Worm (Caenorhabditis elegans): Measurements from ENCODE around the gene F09B12.5.

Gene F09B12.5

DNA sequence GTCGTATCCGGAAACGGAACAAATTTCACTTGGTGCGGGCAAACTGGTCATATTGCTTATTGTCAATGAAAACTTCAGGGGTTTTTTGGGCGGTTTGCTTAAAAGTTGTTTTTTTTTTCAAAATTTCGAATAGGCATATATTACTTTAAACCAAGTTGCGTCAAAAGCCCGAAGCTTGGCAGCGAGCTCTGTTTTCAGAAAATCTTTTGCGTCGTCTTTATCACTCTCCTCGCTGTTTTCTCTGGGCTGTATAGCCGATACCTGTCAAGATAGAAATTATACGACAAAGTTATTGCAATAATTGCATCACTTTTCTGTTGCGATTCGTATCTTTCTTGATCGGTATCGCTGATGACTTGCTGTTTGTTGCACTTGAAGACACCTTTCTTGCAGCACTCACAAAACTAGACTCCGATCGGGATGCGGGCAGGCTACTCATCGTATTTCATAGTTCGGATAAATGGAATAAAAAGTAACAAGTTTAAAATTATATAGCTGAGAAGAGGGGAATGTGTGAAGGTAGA lies 8.4 kb upstream of the F09B12.5 start, which contains the start of the genes H40L08.3 and H40L08.9:
Gene H40L08.3, minus strand, starts transcription at position 51 of the 524 bp plus-strand sequence.
Gene H40L08.9, minus strand, starts transcription at position 439 of the 524 bp plus-strand sequence.
- no peak for TF ChIP-seq nhr-11 (tag; optimal IDR thresholded peaks at IDR 0.05)
- TF ChIP-seq nhr-111 (GFP tag; optimal IDR thresholded peaks at IDR 0.05), result no peak
- no peak for TF ChIP-seq R02D3.7 (tag; optimal IDR thresholded peaks at IDR 0.05)
- no peak for TF ChIP-seq daf-16 (GFP tag; optimal IDR thresholded peaks at IDR 0.05)
- no peak for TF ChIP-seq daf-16 (tag; optimal IDR thresholded peaks at IDR 0.05)
- TF ChIP-seq hlh-30 (tag; optimal IDR thresholded peaks at IDR 0.05; ENCODE audit: insufficient read depth), result no peak
- TF ChIP-seq lsy-2 (tag; optimal IDR thresholded peaks at IDR 0.05), result no peak
- peak; percentile 56 for TF ChIP-seq nhr-25 (tag; optimal IDR thresholded peaks at IDR 0.05; ENCODE audit: borderline replicate concordance, insufficient read depth)
- no peak for TF ChIP-seq zfp-3 (GFP tag; conservative IDR thresholded peaks at IDR 0.05)
- TF ChIP-seq nhr-77 (tag; optimal IDR thresholded peaks at IDR 0.05), result no peak
- TF ChIP-seq Y75B8A.6 (GFP tag; IDR thresholded peaks at IDR 0.05), result 0 out of 2 replicates have a peak, but pooled peaks have one; percentile 4
- peak in 1 of 2 experiments; percentile 97 for TF ChIP-seq unc-62 (GFP tag; optimal IDR thresholded peaks at IDR 0.05 in 1 of 2)
- no peak for TF ChIP-seq unc-62 (tag; optimal IDR thresholded peaks at IDR 0.05)
- no peak for TF ChIP-seq cey-2 (tag; optimal IDR thresholded peaks at IDR 0.05; ENCODE audit: borderline replicate concordance, insufficient read depth)
- TF ChIP-seq nhr-102 (tag; optimal IDR thresholded peaks at IDR 0.05), result peak; percentile 30
- TF ChIP-seq pqm-1 (tag; optimal IDR thresholded peaks at IDR 0.05), result no peak
- TF ChIP-seq nhr-28 (tag; optimal IDR thresholded peaks at IDR 0.05), result peak; percentile 9
- no peak for TF ChIP-seq madf-9 (GFP tag; conservative IDR thresholded peaks at IDR 0.05)
- no peak for TF ChIP-seq skn-1 (tag; optimal IDR thresholded peaks at IDR 0.05)
- TF ChIP-seq ceh-28 (tag; optimal IDR thresholded peaks at IDR 0.05), result no peak
- no peak for TF ChIP-seq nhr-42 (GFP tag; IDR thresholded peaks at IDR 0.05)
- TF ChIP-seq gei-8 (GFP tag; optimal IDR thresholded peaks at IDR 0.05), result no peak
- TF ChIP-seq T26A8.4 (GFP tag; IDR thresholded peaks at IDR 0.05), result peak; percentile 72
- no peak for TF ChIP-seq ceh-82 (tag; optimal IDR thresholded peaks at IDR 0.05)
- TF ChIP-seq F26F4.8 (GFP tag; conservative IDR thresholded peaks at IDR 0.05), result no peak
- TF ChIP-seq aly-2 (tag; optimal IDR thresholded peaks at IDR 0.05), result no peak
- no peak for TF ChIP-seq mxl-3 (GFP tag; optimal IDR thresholded peaks at IDR 0.05)
- TF ChIP-seq hif-1 (tag; optimal IDR thresholded peaks at IDR 0.05), result no peak
- TF ChIP-seq ctbp-1 (GFP tag; IDR thresholded peaks at IDR 0.05), result no peak
- no peak for TF ChIP-seq aha-1 (tag)
- no peak for TF ChIP-seq lim-7 (GFP tag; IDR thresholded peaks at IDR 0.05)
- no peak for TF ChIP-seq Y5F2A.4 (GFP tag; optimal IDR thresholded peaks at IDR 0.05)
- peak; percentile 57 for TF ChIP-seq sdz-12 (GFP tag; optimal IDR thresholded peaks at IDR 0.05)
- no peak for TF ChIP-seq D1046.2 (GFP tag; IDR thresholded peaks at IDR 0.05)
- no peak for TF ChIP-seq lin-29 (GFP tag; IDR thresholded peaks at IDR 0.05)
- no peak for TF ChIP-seq attf-4 (tag; optimal IDR thresholded peaks at IDR 0.05)
- TF ChIP-seq lin-38 (GFP tag; IDR thresholded peaks at IDR 0.05), result 0 out of 2 replicates have a peak, but pooled peaks have one; percentile 5
- peak; percentile 46; the same call in 1 of the 2 replicates for TF ChIP-seq php-3 (GFP tag; IDR thresholded peaks at IDR 0.05)
- peak; percentile 98 for TF ChIP-seq ama-1 (optimal IDR thresholded peaks at IDR 0.05)
- no peak for TF ChIP-seq mxl-2 (GFP tag; conservative IDR thresholded peaks at IDR 0.05)
- TF ChIP-seq madf-5 (GFP tag; IDR thresholded peaks at IDR 0.05), result no peak
- no peak for TF ChIP-seq unc-39 (tag; optimal IDR thresholded peaks at IDR 0.05)
- no peak for TF ChIP-seq rbr-2 (tag; optimal IDR thresholded peaks at IDR 0.05)
- TF ChIP-seq spr-3 (GFP tag; optimal IDR thresholded peaks at IDR 0.05), result no peak
- no peak for TF ChIP-seq mes-2 (tag; optimal IDR thresholded peaks at IDR 0.05; ENCODE audit: poor library complexity, severe bottlenecking)
- no peak for TF ChIP-seq nhr-48 (tag; optimal IDR thresholded peaks at IDR 0.05)
